Worm (Caenorhabditis elegans) whole organism, late embryonic: Measurements from ENCODE around the gene cul-6.

Experiments used
- ceh-24 ChIP-seq: sonication (generic microtip); optimal IDR thresholded peaks from 2 replicates; lab custom pipeline; 2016; ENCODE audit warnings: mild to moderate bottlenecking, missing genetic modification characterization, missing compliant biosample characterization
- ceh-31 ChIP-seq: sonication (generic microtip); optimal IDR thresholded peaks from 2 replicates; lab custom pipeline; 2016; ENCODE audit warnings: missing genetic modification characterization, missing compliant biosample characterization
- ceh-9 ChIP-seq: sonication (generic microtip); optimal IDR thresholded peaks from 2 replicates; lab custom pipeline; 2016; ENCODE audit warnings: mild to moderate bottlenecking, missing genetic modification characterization, inconsistent platforms, missing compliant biosample characterization
- nhr-11 ChIP-seq: fragments of 150-350 bp; optimal IDR thresholded peaks from 2 replicates; lab custom pipeline; 2014; ENCODE audit warnings: missing biosample characterization, missing genetic modification characterization
- ttx-3 ChIP-seq: sonication (generic microtip); optimal IDR thresholded peaks from 2 replicates; lab custom pipeline; 2016; ENCODE audit warnings: missing genetic modification reagents, missing genetic modification characterization, missing compliant biosample characterization

ce11 chrIV:12560568-12560967 lies 29.7 kb downstream of the cul-6 start, which contains the start of gene snb-7:
- TF ChIP-seq ceh-24 (tag; lab: Kevin White, UChicago): no peak
- TF ChIP-seq ceh-9 (tag; lab: Kevin White, UChicago): no peak
- no peak for TF ChIP-seq ceh-31 (tag; lab: Kevin White, UChicago)
- no peak for TF ChIP-seq ttx-3
- no peak for TF ChIP-seq nhr-11 (tag; lab: Kevin White, UChicago)
